Fruit fly (Drosophila melanogaster) whole organism, embryonic: ENCODE measurements around the gene CG8112.

Source experiments
- BEAF-32 ChIP-seq: fragments of 200-800 bp; sonication (Bioruptor generic); optimal IDR thresholded peaks from 3 replicates; lab custom pipeline; 2017; ENCODE audit warnings: missing biosample characterization, missing genetic modification characterization, mild to moderate bottlenecking, moderate library complexity, missing genetic modification reagents
- Blimp-1 ChIP-seq: fragments of 200-800 bp; sonication (Bioruptor generic); optimal IDR thresholded peaks from 3 replicates; lab custom pipeline; 2018; ENCODE audit warnings: missing biosample characterization, missing genetic modification characterization, mild to moderate bottlenecking, moderate library complexity, missing genetic modification reagents
- CG10321 ChIP-seq: fragments of 200-800 bp; sonication (Bioruptor generic); IDR thresholded peaks from 2 replicates; pipeline ENCODE4 v1.3.6; 2022; ENCODE audit warnings: missing biosample characterization, missing genetic modification characterization
- CG11456 ChIP-seq: fragments of 200-800 bp; sonication (Bioruptor generic); IDR thresholded peaks from 3 replicates; pipeline ENCODE4 v1.3.6; 2022; ENCODE audit warnings: missing biosample characterization, missing genetic modification characterization
- CG11695 ChIP-seq: fragments of 200-800 bp; sonication (Bioruptor generic); IDR thresholded peaks from 3 replicates; pipeline ENCODE4 v1.3.6; 2022; ENCODE audit warnings: missing biosample characterization, missing genetic modification characterization
- CG14014 ChIP-seq: fragments of 200-800 bp; sonication (Bioruptor generic); IDR thresholded peaks from 2 replicates; pipeline ENCODE4 v1.3.6; 2022; ENCODE audit warnings: missing biosample characterization, missing genetic modification characterization
- CG16863 ChIP-seq: fragments of 200-800 bp; sonication (Bioruptor generic); optimal IDR thresholded peaks from 3 replicates; lab custom pipeline; 2016; ENCODE audit warnings: missing biosample characterization, missing genetic modification characterization
- CG18011 ChIP-seq: fragments of 200-800 bp; sonication (Bioruptor generic); optimal IDR thresholded peaks from 2 replicates; lab custom pipeline; 2017; ENCODE audit warnings: missing biosample characterization, missing genetic modification characterization, mild to moderate bottlenecking, moderate library complexity, missing genotype
- CG2712 ChIP-seq: fragments of 200-800 bp; optimal IDR thresholded peaks from 3 replicates; lab custom pipeline; 2019; ENCODE audit warnings: missing biosample characterization, mild to moderate bottlenecking, missing genetic modification characterization, moderate library complexity
- CG2875 ChIP-seq: fragments of 200-800 bp; sonication (Bioruptor generic); optimal IDR thresholded peaks from 2 replicates; lab custom pipeline; 2017; ENCODE audit warnings: missing biosample characterization, mild to moderate bottlenecking, missing genetic modification characterization, missing genetic modification reagents
- CG3065 ChIP-seq: fragments of 200-800 bp; sonication (Bioruptor generic); optimal IDR thresholded peaks from 2 replicates; lab custom pipeline; 2016; ENCODE audit warnings: missing biosample characterization, missing genetic modification characterization
- CG31388 ChIP-seq: fragments of 200-800 bp; sonication (Bioruptor generic); optimal IDR thresholded peaks from 2 replicates; lab custom pipeline; 2016; ENCODE audit warnings: missing biosample characterization, missing genetic modification characterization
- CG7556 ChIP-seq: fragments of 200-800 bp; sonication (Bioruptor generic); optimal IDR thresholded peaks from 2 replicates; lab custom pipeline; 2017; ENCODE audit warnings: missing biosample characterization, mild to moderate bottlenecking, missing genetic modification characterization
- CTCF ChIP-seq: fragments of 200-800 bp; sonication (Bioruptor generic); optimal IDR thresholded peaks from 2 replicates; lab custom pipeline; 2017; ENCODE audit warnings: missing biosample characterization, mild to moderate bottlenecking, missing genetic modification characterization, moderate library complexity
- Dll ChIP-seq: fragments of 200-800 bp; sonication (Bioruptor generic); IDR thresholded peaks from 4 replicates; pipeline ENCODE4 v1.3.6; 2022; ENCODE audit warnings: missing biosample characterization, missing genetic modification characterization; ENCODE audit not compliant: partially characterized antibody
- Doc2 ChIP-seq: fragments of 200-800 bp; sonication (Bioruptor generic); IDR thresholded peaks from 2 replicates; pipeline ENCODE4 v1.3.6; 2022; ENCODE audit warnings: missing biosample characterization, missing genetic modification characterization
- Doc3 ChIP-seq: fragments of 200-800 bp; sonication (Bioruptor generic); IDR thresholded peaks from 3 replicates; pipeline ENCODE4 v1.3.6; 2022; ENCODE audit warnings: missing biosample characterization, missing genetic modification characterization; ENCODE audit not compliant: partially characterized antibody
- HLH4C ChIP-seq: fragments of 200-800 bp; sonication (Bioruptor generic); IDR thresholded peaks from 3 replicates; pipeline ENCODE4 v1.3.6; 2022; ENCODE audit warnings: missing biosample characterization, missing genetic modification characterization; ENCODE audit not compliant: partially characterized antibody
- Myb ChIP-seq: fragments of 200-800 bp; sonication (Bioruptor generic); optimal IDR thresholded peaks from 2 replicates; lab custom pipeline; 2016; ENCODE audit warnings: missing biosample characterization, missing genetic modification characterization
- NC2α ChIP-seq: fragments of 200-800 bp; sonication (Bioruptor generic); optimal IDR thresholded peaks from 2 replicates; lab custom pipeline; 2016; ENCODE audit warnings: missing biosample characterization, missing genetic modification characterization
- Optix ChIP-seq: fragments of 200-800 bp; sonication (Bioruptor generic); IDR thresholded peaks from 3 replicates; pipeline ENCODE4 v1.3.6; 2022; ENCODE audit warnings: missing biosample characterization, missing genetic modification characterization
- Sin3A ChIP-seq: fragments of >200 bp; optimal IDR thresholded peaks from 2 replicates; lab custom pipeline; 2018
- Stat92E ChIP-seq, 3 experiments: fragments of >200 bp in 2 of 3; fragments of 200-800 bp in 1 of 3; sonication (Bioruptor generic) in 1 of 3; optimal IDR thresholded peaks; 2 replicates each; lab custom pipeline; 2017 to 2019; ENCODE audit warnings: missing biosample characterization in 3 of 3, missing genetic modification characterization in 3 of 3, mild to moderate bottlenecking in 1 of 3, moderate library complexity in 1 of 3
- ap ChIP-seq: fragments of 200-800 bp; sonication (Bioruptor generic); IDR thresholded peaks from 2 replicates; pipeline ENCODE4 v1.3.6; 2022; ENCODE audit warnings: missing biosample characterization, missing genetic modification characterization
- bigmax ChIP-seq: fragments of 200-800 bp; sonication (Bioruptor generic); optimal IDR thresholded peaks from 2 replicates; lab custom pipeline; 2018; ENCODE audit warnings: missing biosample characterization, mild to moderate bottlenecking, missing genetic modification characterization
- bsh ChIP-seq, 2 experiments: fragments of 200-800 bp; sonication (Bioruptor generic); optimal IDR thresholded peaks; 2 replicates each; lab custom pipeline; 2017 to 2018; ENCODE audit warnings: mild to moderate bottlenecking in 2 of 2, missing biosample characterization in 2 of 2, missing genetic modification characterization in 2 of 2, moderate library complexity in 1 of 2
- btn ChIP-seq: fragments of 200-800 bp; sonication (Bioruptor generic); optimal IDR thresholded peaks from 2 replicates; lab custom pipeline; 2016; ENCODE audit warnings: missing biosample characterization, missing genetic modification characterization
- cad ChIP-seq: fragments of >200 bp; optimal IDR thresholded peaks from 2 replicates; lab custom pipeline; 2017; ENCODE audit warnings: missing biosample characterization, missing genetic modification characterization
- da ChIP-seq: fragments of 200-800 bp; sonication (Bioruptor generic); optimal IDR thresholded peaks from 2 replicates; lab custom pipeline; 2016; ENCODE audit warnings: missing biosample characterization, missing genetic modification characterization
- dmrt99B ChIP-seq: fragments of 200-800 bp; sonication (Bioruptor generic); optimal IDR thresholded peaks from 2 replicates; lab custom pipeline; 2018; ENCODE audit warnings: missing biosample characterization, mild to moderate bottlenecking, missing genetic modification characterization, moderate library complexity
- gfzf ChIP-seq: fragments of 200-800 bp; sonication (Bioruptor generic); optimal IDR thresholded peaks from 2 replicates; lab custom pipeline; 2016; ENCODE audit warnings: missing biosample characterization, mild to moderate bottlenecking, missing genetic modification characterization, moderate library complexity
- hb ChIP-seq: fragments of 200-800 bp; sonication (Bioruptor generic); IDR thresholded peaks from 3 replicates; pipeline ENCODE4 v1.3.6; 2022; ENCODE audit warnings: missing biosample characterization, missing genetic modification characterization; ENCODE audit not compliant: partially characterized antibody
- lab ChIP-seq: fragments of 200-800 bp; sonication (Bioruptor generic); optimal IDR thresholded peaks from 3 replicates; lab custom pipeline; 2017; ENCODE audit warnings: missing biosample characterization, missing genetic modification characterization, mild to moderate bottlenecking, moderate library complexity, missing genetic modification reagents
- lov ChIP-seq, 2 experiments: fragments of 200-800 bp in 1 of 2; fragments of >200 bp in 1 of 2; sonication (Bioruptor generic) in 1 of 2; IDR thresholded peaks in 1 of 2; optimal IDR thresholded peaks in 1 of 2; 2 replicates in 1 of 2; 3 replicates in 1 of 2; pipeline versions ENCODE4 v1.3.6 to Lab custom; 2017 to 2022; ENCODE audit warnings: missing biosample characterization in 1 of 2, missing genetic modification characterization in 1 of 2
- tgo ChIP-seq: fragments of 200-800 bp; sonication (Bioruptor generic); IDR thresholded peaks from 3 replicates; pipeline ENCODE4 v1.3.6; 2022; ENCODE audit warnings: missing biosample characterization, missing genetic modification characterization
- unc-4 ChIP-seq: fragments of 200-800 bp; sonication (Bioruptor generic); IDR thresholded peaks from 2 replicates; pipeline ENCODE4 v1.3.6; 2022; ENCODE audit warnings: missing biosample characterization, missing genetic modification characterization; ENCODE audit not compliant: partially characterized antibody
- wek ChIP-seq: fragments of 200-800 bp; sonication (Bioruptor generic); optimal IDR thresholded peaks from 3 replicates; lab custom pipeline; 2018; ENCODE audit warnings: missing biosample characterization, mild to moderate bottlenecking, missing genetic modification characterization, moderate library complexity
- zen2 ChIP-seq: fragments of 200-800 bp; sonication (Bioruptor generic); IDR thresholded peaks from 3 replicates; pipeline ENCODE4 v1.3.6; 2022; ENCODE audit warnings: missing biosample characterization, missing genetic modification characterization; ENCODE audit not compliant: partially characterized antibody

CG8112 gene

DNA sequence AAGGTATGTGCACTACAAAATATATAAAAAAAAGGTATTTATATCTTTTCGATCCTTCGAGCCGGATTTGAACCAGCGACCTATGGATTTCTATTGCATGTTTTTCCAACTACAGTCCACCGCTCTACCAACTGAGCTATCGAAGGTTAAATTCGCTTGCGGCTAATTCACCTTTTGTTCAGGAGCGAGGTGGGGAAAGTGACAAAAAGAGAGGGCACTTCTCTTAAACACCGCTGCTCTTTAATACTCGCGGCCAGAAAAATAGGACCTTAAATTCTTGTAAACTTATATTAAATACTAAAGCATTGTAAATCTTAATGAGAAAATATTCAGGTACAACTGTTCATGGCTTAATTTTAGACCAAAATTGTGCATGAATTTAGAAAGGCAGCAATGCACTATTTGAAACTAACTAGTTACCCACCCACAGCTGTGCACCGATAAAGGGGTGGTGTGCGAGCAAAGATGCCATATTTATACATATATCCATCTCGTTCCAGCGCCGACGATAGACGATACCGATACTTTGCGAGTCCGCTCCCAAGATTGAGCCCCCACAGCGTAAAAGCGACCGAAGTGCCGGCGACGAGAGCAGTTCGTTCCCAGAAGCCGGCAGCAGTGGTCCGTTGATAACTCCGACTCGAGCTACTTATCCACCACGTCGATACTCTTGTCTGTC, 43.6 kb upstream of the CG8112 start (continued):
- TF ChIP-seq da, result peak; percentile 90
- peak; percentile 98 for TF ChIP-seq CG16863 (GFP tag; lab: Kevin White, UChicago)
- TF ChIP-seq Optix, result peak; percentile 95
- peak; percentile 72 for TF ChIP-seq BEAF-32 (GFP tag; lab: Kevin White, UChicago)
- TF ChIP-seq wek (GFP tag; lab: Kevin White, UChicago), result peak; percentile 94
- TF ChIP-seq hb (GFP tag; lab: Robert Waterston, UW), result peak; percentile 61
- TF ChIP-seq gfzf, result peak; percentile 32
- TF ChIP-seq dmrt99B (tag; lab: Kevin White, UChicago), result peak; percentile 98
- no peak for TF ChIP-seq lov (optimal IDR thresholded peaks at IDR 0.05; lab: Kevin White, UChicago)
- peak; percentile 94 for TF ChIP-seq lov (GFP tag; IDR thresholded peaks at IDR 0.05; lab: Robert Waterston, UW)
- peak; percentile 96 for TF ChIP-seq tgo (GFP tag; lab: Robert Waterston, UW)
- TF ChIP-seq Doc2 (GFP tag; lab: Robert Waterston, UW), result peak; percentile 55; the same call in 1 of the 2 replicates
- 0 out of 3 replicates have a peak, but pooled peaks have one; percentile 34 for TF ChIP-seq Doc3 (GFP tag; lab: Robert Waterston, UW)
- peak; percentile 88 for TF ChIP-seq Myb (GFP tag; lab: Kevin White, UChicago)
- peak; percentile 95 for TF ChIP-seq btn (GFP tag; lab: Kevin White, UChicago)
- peak; percentile 53; the same call in 2 of the 3 replicates for TF ChIP-seq zen2 (GFP tag; lab: Robert Waterston, UW)
- peak; percentile 96 for TF ChIP-seq CG14014
- peak; percentile 97 for TF ChIP-seq NC2α (GFP tag; lab: Kevin White, UChicago)
- TF ChIP-seq Dll, result peak; percentile 72; the same call in 2 of the 4 replicates
- TF ChIP-seq CG18011 (GFP tag; lab: Kevin White, UChicago), result peak; percentile 90
- TF ChIP-seq Sin3A (lab: Kevin White, UChicago), result no peak
- TF ChIP-seq CG2712 (tag; lab: Kevin White, UChicago), result peak; percentile 99
- TF ChIP-seq CG31388 (GFP tag; lab: Kevin White, UChicago), result peak; percentile 94
- peak; percentile 98 for TF ChIP-seq CG2875 (GFP tag; lab: Kevin White, UChicago)
- peak; percentile 69 for TF ChIP-seq CTCF (GFP tag; lab: Kevin White, UChicago)
- TF ChIP-seq CG11456 (GFP tag; lab: Robert Waterston, UW), result peak; percentile 94
- TF ChIP-seq CG3065 (GFP tag; lab: Kevin White, UChicago), result peak; percentile 86
- TF ChIP-seq CG10321 (GFP tag; lab: Robert Waterston, UW), result peak; percentile 94
- TF ChIP-seq HLH4C (GFP tag; lab: Robert Waterston, UW), result peak; percentile 60; the same call in 2 of the 3 replicates
- peak; percentile 98 for TF ChIP-seq CG7556 (GFP tag; lab: Kevin White, UChicago)
- peak in 1 of 3 experiments; percentile 97 for TF ChIP-seq Stat92E (GFP tag; optimal IDR thresholded peaks at IDR 0.05; lab: Kevin White, UChicago)
- peak; percentile 98 for TF ChIP-seq CG11695 (GFP tag; lab: Robert Waterston, UW)
- peak; percentile 97 for TF ChIP-seq Blimp-1 (GFP tag; lab: Kevin White, UChicago)
- peak; percentile 95 for TF ChIP-seq ap
- TF ChIP-seq bsh (GFP tag; optimal IDR thresholded peaks at IDR 0.05; lab: Kevin White, UChicago), result peak; percentile 97 to 98
- no peak for TF ChIP-seq cad (GFP tag; lab: Kevin White, UChicago)
- TF ChIP-seq unc-4 (GFP tag; lab: Robert Waterston, UW), result peak; percentile 70
- TF ChIP-seq bigmax, result peak; percentile 85
- peak; percentile 99 for TF ChIP-seq lab (GFP tag; lab: Kevin White, UChicago)
